Fruit fly (Drosophila melanogaster) whole organism: ENCODE measurements around the gene pad.

Experiments
- CG8478 ChIP-seq: fragments of >200 bp; optimal IDR thresholded peaks from 2 replicates; lab custom pipeline; 2018; ENCODE audit warnings: inconsistent platforms
- psq ChIP-seq: fragments of >200 bp; optimal IDR thresholded peaks from 2 replicates; lab custom pipeline; 2017

dm6 chr3R:16305185-16305989 lies 36.7 kb upstream of the pad start, which contains the start of gene Zip89B:
- TF ChIP-seq psq (lab: Kevin White, UChicago) (no peak), CG8478 (lab: Kevin White, UChicago) (no peak)
